Fruit fly (Drosophila melanogaster): ENCODE measurements around the gene srw.
A peak's percentile ranks its signal among the peaks of the same experiment; 100 is the strongest.

Gene srw

DNA sequence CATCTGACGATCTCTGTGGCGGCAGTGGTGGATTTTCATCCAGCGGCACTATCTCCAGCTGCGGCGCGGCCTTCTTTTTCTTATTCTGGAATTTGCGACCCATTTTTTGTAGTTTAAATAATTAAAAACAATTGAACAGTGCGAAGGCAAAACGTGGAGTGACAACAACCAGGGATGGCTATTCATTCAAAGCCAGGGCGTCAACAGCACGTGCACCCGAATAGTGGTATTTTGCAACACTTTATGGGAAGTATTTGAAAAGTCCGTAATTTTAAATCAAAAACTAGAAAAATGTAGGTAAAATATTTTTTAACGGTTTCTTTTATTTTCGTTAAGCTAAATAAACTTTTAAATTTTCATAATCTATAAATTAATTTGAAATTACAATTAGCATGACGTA, 651 bp downstream of the srw start, which contains the start of gene CG11583 (continued):
- TF ChIP-seq Dek (tag; optimal IDR thresholded peaks at IDR 0.05) = peak; percentile 1
- TF ChIP-seq CG3163 (GFP tag; optimal IDR thresholded peaks at IDR 0.05) = peak; percentile 17
- no peak for TF ChIP-seq MTF-1 (GFP tag; optimal IDR thresholded peaks at IDR 0.05; ENCODE audit: borderline replicate concordance)
- no peak for TF ChIP-seq ac (GFP tag; optimal IDR thresholded peaks at IDR 0.05)
- TF ChIP-seq fd64A (GFP tag; optimal IDR thresholded peaks at IDR 0.05) = no peak
- no peak for TF ChIP-seq CG12219 (GFP tag; optimal IDR thresholded peaks at IDR 0.05)
- TF ChIP-seq lab (GFP tag; optimal IDR thresholded peaks at IDR 0.05) = no peak
- no peak for TF ChIP-seq vnd (GFP tag; IDR thresholded peaks at IDR 0.05; ENCODE audit: partially characterized antibody)
- no peak for TF ChIP-seq CG15073 (GFP tag; optimal IDR thresholded peaks at IDR 0.05)
- TF ChIP-seq CG11695 (GFP tag; IDR thresholded peaks at IDR 0.05) = no peak
- TF ChIP-seq Gug (GFP tag; IDR thresholded peaks at IDR 0.05) = 0 out of 4 replicates have a peak, but pooled peaks have one; percentile 30
- TF ChIP-seq Hr3 (GFP tag; optimal IDR thresholded peaks at IDR 0.05) = no peak
- no peak for TF ChIP-seq ATbp (GFP tag; optimal IDR thresholded peaks at IDR 0.05)
- TF ChIP-seq otp (GFP tag; IDR thresholded peaks at IDR 0.05) = no peak
- TF ChIP-seq CG18262 (tag; optimal IDR thresholded peaks at IDR 0.05) = peak; percentile 5
- peak; percentile 71 for TF ChIP-seq slbo (GFP tag; IDR thresholded peaks at IDR 0.05)
- TF ChIP-seq CG15479 (GFP tag; optimal IDR thresholded peaks at IDR 0.05) = no peak
- peak; percentile 57 for TF ChIP-seq NC2β (GFP tag; optimal IDR thresholded peaks at IDR 0.05)
- no peak for TF ChIP-seq CG8765 (GFP tag; IDR thresholded peaks at IDR 0.05)
- TF ChIP-seq Ravus (GFP tag; IDR thresholded peaks at IDR 0.05) = no peak
- no peak for TF ChIP-seq Sox102F (GFP tag; optimal IDR thresholded peaks at IDR 0.05)
- peak; percentile 81 for TF ChIP-seq E2f2 (GFP tag; IDR thresholded peaks at IDR 0.05)
- TF ChIP-seq ab (GFP tag; optimal IDR thresholded peaks at IDR 0.05) = no peak
- TF ChIP-seq CG4282 (GFP tag; optimal IDR thresholded peaks at IDR 0.05) = peak; percentile 18
- 0 out of 3 replicates have a peak, but pooled peaks have one; percentile 40 for TF ChIP-seq Dbx (GFP tag; IDR thresholded peaks at IDR 0.05)
- no peak for TF ChIP-seq CG6791 (GFP tag; IDR thresholded peaks at IDR 0.05; ENCODE audit: partially characterized antibody)
- no peak for TF ChIP-seq klu (GFP tag; IDR thresholded peaks at IDR 0.05)
- TF ChIP-seq CG12391 (tag; optimal IDR thresholded peaks at IDR 0.05) = peak; percentile 48
- TF ChIP-seq CG18476 (GFP tag; optimal IDR thresholded peaks at IDR 0.05) = no peak
- no peak for TF ChIP-seq kah (GFP tag; optimal IDR thresholded peaks at IDR 0.05)
- peak; percentile 60 for TF ChIP-seq CHES-1-like (GFP tag; optimal IDR thresholded peaks at IDR 0.05)
- TF ChIP-seq Nf-YA (GFP tag; IDR thresholded peaks at IDR 0.05) = no peak
- TF ChIP-seq CG12744 (GFP tag; optimal IDR thresholded peaks at IDR 0.05) = peak; percentile 35
- peak; percentile 4 for TF ChIP-seq CG9876 (GFP tag; optimal IDR thresholded peaks at IDR 0.05)
- no peak for TF ChIP-seq Jarid2 (GFP tag; optimal IDR thresholded peaks at IDR 0.05)
- TF ChIP-seq p53 (GFP tag; optimal IDR thresholded peaks at IDR 0.05) = peak; percentile 40
- no peak for TF ChIP-seq caup (GFP tag; optimal IDR thresholded peaks at IDR 0.05; ENCODE audit: severe bottlenecking)
- peak; percentile 97 for TF ChIP-seq CG15514 (GFP tag; optimal IDR thresholded peaks at IDR 0.05)
- TF ChIP-seq CG18619 (GFP tag; optimal IDR thresholded peaks at IDR 0.05) = no peak
- peak; percentile 70 for TF ChIP-seq Ets65A (GFP tag)
- peak; percentile 63; the same call in 1 of the 3 replicates for TF ChIP-seq CG34422 (GFP tag; IDR thresholded peaks at IDR 0.05)
- TF ChIP-seq usp (GFP tag; optimal IDR thresholded peaks at IDR 0.05) = no peak
- TF ChIP-seq sima (GFP tag; optimal IDR thresholded peaks at IDR 0.05) = no peak
- TF ChIP-seq sisA (GFP tag; IDR thresholded peaks at IDR 0.05) = no peak
- peak; percentile 46 for TF ChIP-seq CG17829 (tag; optimal IDR thresholded peaks at IDR 0.05)
- peak; percentile 39 for TF ChIP-seq lbe (GFP tag; optimal IDR thresholded peaks at IDR 0.05)
- no peak for TF ChIP-seq toy (GFP tag; IDR thresholded peaks at IDR 0.05)
- no peak for TF ChIP-seq schlank (tag; optimal IDR thresholded peaks at IDR 0.05)
- no peak for TF ChIP-seq sqz (GFP tag; optimal IDR thresholded peaks at IDR 0.05)
- no peak for TF ChIP-seq eve (GFP tag; optimal IDR thresholded peaks at IDR 0.05)
- no peak for TF ChIP-seq eyg (GFP tag; optimal IDR thresholded peaks at IDR 0.05)
- TF ChIP-seq sr (GFP tag; IDR thresholded peaks at IDR 0.05) = no peak
